Worm (Caenorhabditis elegans) whole organism, L4/young adult: ENCODE data around the gene bcat-1.

Source experiments
- W03F9.2 ChIP-seq: fragments of 150-350 bp; optimal IDR thresholded peaks from 2 replicates; lab custom pipeline; 2014; ENCODE audit warnings: missing biosample characterization, missing genetic modification characterization
- dao-5 ChIP-seq: sonication (generic microtip); optimal IDR thresholded peaks from 2 replicates; lab custom pipeline; 2016; ENCODE audit warnings: missing genotype, missing genetic modification characterization, moderate library complexity, missing compliant biosample characterization
- him-1 ChIP-seq: sonication (generic microtip); optimal IDR thresholded peaks from 2 replicates; lab custom pipeline; 2016; ENCODE audit warnings: missing genotype, missing genetic modification reagents, missing genetic modification characterization, missing compliant biosample characterization

Gene bcat-1

DNA sequence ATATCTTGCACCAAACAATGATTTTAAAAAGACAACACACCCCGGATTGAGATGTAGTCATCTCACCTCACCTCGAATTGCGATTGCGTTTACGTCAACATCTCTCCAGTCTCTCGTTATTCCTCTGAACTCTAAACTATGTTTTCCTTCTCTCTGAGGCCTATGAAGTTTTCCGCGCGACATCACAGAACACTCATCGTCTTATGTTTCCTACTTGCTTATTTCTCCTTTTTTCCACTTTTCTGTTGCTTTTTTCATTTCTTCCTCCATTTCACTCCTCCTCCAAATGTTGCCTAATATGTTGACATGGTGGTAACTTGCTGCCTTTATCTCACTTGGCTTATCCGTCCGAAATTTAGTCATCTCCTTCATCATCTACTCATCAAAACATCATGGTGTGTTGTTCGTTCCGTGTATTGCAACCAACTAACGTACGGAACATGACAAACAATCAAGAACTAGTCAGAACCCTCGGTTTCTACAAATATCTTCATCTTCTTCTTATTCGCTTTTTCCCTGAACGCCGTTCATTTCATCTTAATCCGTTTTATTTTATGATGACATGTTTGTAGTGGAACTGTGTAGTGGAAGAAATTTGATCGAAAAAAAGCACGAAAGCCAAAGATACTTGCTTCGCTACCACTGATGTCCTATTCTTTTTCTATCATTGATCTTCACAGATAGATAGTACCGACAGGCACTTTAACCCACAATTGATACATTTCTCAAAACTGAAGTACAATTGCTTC, 22.0 kb downstream of the bcat-1 start:
- no peak for TF ChIP-seq dao-5 (tag; lab: Kevin White, UChicago)
- TF ChIP-seq W03F9.2 (tag; lab: Kevin White, UChicago) = no peak
- TF ChIP-seq him-1 (tag; lab: Kevin White, UChicago) = no peak

DNA sequence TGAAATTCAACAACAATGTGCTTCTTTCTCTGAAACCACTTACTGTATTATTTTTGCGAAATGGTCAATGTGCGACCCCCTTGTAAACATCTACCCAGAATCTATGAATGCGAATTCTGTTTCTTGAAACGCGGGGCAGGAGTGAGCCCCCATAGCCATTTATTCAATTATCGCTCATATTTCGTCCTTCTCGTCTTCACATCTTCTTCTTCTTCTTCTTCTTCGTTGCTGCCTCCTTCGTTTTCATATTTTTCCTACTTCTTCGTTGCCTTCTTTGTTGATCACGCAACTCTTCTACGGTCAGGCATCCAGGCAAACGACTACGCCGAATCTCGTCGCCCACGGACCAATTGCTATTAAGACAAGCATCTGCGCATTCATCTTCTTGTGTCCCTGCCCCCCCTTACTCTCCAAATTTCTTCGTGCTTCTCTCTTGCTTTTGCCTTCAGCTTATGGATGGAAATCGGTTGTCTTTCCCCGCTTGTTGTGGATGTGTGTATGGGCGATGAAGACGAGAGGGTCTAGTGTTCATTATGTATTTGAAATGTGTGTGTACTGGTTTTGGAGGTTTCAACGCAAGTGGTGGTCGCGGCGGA, 24.9 kb downstream of the bcat-1 start:
- TF ChIP-seq dao-5 (tag; lab: Kevin White, UChicago) (no peak), W03F9.2 (tag; lab: Kevin White, UChicago) (no peak), him-1 (tag; lab: Kevin White, UChicago) (no peak)

DNA sequence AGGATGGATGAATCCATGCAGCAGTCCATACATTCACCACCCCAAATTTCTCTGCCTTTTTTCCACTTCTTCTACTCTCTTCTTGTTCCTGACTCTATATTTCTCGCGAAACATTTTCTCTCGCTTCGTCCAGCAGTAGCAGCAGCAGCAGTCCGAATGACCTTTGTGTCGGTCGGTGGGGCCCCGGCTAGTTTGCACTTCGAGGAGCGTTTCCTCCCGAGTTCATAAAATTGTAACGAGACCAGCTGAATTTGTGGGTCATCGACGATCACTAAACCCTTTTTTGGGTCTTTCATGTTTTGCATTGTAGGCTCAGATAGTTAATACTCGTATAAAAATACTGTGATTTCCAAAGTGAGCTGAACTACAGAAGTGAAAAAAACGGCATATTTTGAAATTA, 26.5 kb downstream of the bcat-1 start:
- TF ChIP-seq W03F9.2 (tag; lab: Kevin White, UChicago) = no peak
- TF ChIP-seq dao-5 (tag; lab: Kevin White, UChicago) = no peak
- TF ChIP-seq him-1 (tag; lab: Kevin White, UChicago) = no peak

DNA sequence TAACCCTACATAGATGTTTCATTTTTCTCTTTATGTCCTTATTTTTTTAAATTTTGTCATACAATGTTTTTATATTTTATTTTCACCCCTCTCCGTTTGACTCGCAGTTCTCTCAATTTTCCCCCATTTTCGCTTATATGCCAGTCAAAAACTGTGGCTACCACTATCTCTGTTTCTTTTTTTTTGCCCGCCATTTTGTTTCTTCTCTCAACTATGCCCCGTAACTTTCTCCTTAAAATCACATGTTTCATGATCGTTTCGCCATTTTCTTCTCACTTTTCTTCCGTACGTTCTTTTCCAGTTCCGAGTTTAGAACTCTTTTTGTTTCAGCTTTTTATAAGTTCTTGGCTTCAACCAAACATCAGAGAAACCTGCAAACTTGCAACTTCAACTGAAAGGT, 30.2 kb downstream of the bcat-1 start, which contains the start of gene pqn-18:
Gene pqn-18, plus strand, starts transcription at position 331 of the 400 bp plus-strand sequence.
- TF ChIP-seq W03F9.2 (tag; lab: Kevin White, UChicago) (no peak), dao-5 (tag; lab: Kevin White, UChicago) (no peak)

DNA sequence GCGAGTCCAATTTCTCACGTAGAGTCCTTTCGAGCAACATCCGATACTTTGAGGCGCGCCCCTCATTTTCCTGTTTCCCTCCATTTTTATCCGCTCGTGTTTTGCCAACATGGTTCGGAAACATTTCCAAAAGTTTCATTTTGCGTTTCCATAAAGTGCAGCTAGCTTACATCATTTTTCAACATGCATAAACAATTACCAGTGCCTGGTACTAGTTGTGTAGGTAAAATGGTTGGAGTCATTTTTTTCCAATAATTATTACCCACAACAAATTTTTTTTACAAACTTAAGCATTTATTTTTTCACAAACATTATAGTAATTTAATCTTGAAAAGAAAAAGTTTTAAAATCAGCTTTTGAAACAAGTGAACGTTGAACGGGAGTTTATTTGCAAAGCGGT, 31.4 kb downstream of the bcat-1 start:
- TF ChIP-seq dao-5 (tag; lab: Kevin White, UChicago) (no peak), W03F9.2 (tag; lab: Kevin White, UChicago) (no peak), him-1 (tag; lab: Kevin White, UChicago) (no peak)

DNA sequence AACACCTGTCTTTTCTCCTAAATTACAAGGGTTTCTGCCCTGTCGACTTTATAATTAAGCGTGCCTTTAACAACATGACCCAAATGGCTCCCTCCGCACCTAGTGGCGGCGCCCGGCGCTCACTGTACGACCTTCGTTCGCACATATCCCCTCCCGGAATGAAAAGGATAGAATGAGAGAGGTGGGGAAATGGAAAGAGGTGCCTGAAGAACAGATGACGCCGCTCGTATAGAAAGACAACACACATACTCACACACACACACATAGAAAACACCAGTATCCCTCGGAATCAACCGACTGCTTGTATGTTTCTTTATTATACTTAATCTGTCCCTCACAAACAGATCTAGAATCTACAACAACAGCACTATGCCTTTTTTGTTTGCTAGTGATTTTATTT, 32.6 kb downstream of the bcat-1 start:
- TF ChIP-seq dao-5 (tag; lab: Kevin White, UChicago) = no peak
- TF ChIP-seq W03F9.2 (tag; lab: Kevin White, UChicago) = no peak

DNA sequence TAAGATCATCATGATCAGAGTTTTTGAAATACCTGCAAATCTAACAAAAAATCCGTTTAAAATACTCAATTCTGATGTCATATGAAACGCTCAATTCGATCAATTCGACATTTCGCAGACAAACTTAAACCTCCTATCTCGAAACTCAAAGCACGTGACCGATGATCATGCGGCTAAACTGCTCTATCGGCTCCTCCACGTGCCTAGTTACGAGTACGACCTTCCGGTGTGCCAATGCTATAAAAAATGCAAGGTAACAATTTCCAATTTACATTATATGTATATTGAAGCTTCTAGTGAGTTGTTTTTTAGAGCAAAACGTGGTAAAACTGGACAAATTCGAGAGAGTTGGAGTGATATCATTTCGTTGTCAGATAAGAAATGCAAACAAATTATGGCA, 34.0 kb downstream of the bcat-1 start:
- TF ChIP-seq dao-5 (tag; lab: Kevin White, UChicago) = no peak
- TF ChIP-seq W03F9.2 (tag; lab: Kevin White, UChicago) = no peak
- no peak for TF ChIP-seq him-1 (tag; lab: Kevin White, UChicago)

DNA sequence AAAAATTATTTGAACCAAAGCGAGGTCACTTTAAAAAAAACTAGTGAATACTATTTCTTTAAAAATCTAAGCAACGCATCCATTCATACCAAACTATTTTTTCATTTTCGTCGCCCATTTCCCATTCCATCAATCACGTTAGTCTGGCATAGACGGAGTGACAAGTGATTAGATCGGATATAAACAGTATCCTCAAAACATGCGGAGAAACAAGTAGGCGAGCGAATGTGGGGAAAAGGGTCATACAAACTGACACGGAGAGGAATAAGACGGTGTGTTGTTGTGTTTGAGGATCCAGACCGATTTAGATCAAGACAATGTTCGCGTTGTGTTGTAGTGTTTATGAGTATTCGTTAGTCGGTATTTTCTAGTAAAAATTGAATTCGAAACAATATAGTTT, 35.2 kb downstream of the bcat-1 start:
- TF ChIP-seq W03F9.2 (tag; lab: Kevin White, UChicago) (no peak), him-1 (tag; lab: Kevin White, UChicago) (no peak), dao-5 (tag; lab: Kevin White, UChicago) (no peak)

DNA sequence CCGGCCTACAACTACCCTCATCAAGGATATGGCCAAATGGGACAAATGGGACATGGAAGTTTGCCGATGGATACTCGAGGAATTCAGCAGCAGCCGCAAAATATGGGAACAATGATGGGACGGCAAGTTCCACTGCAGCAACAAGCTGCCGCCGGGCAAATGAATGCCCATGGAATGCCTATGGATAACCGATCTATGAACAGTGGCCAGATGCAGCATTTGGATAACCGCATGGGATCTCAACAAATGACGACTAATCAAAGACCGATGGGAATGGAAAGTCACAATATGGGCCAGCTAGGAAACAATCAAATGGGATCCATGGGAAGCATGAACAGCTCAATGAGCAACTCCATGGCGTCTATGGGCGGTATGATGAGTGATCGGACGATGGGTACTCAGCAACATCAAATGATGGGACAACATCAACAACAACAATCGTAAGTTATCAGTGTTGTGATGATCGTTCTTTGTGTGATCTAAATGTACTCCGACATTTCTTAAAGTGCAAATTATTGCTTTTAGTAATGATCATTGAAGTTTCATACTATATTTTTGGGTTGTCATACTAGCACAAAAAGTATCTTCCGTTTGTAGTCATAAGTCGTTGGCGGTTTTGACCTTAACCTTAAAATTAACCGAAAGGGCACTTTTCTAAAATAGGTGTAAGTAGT, 36.3 kb downstream of the bcat-1 start:
- TF ChIP-seq him-1 (tag; lab: Kevin White, UChicago) (no peak), dao-5 (tag; lab: Kevin White, UChicago) (no peak), W03F9.2 (tag; lab: Kevin White, UChicago) (no peak)

DNA sequence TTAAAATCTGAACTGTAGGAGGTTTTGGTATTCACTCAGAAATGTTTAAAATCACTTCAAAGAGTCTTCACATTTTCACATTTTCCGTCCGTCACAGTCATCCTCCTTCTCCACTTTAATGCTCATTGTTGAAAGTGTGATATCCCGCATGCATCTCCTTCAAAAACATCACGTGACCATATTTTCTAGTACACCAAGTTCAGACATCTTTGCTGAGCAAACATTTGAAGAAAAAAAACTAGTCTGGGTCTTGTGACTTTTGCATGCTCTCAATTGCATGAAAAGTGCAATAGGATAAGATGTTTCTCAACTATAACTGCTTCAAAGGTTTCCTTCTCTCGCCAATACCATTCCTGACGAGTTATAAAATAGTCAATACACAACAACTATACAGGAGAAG, 36.9 kb downstream of the bcat-1 start:
- TF ChIP-seq W03F9.2 (tag; lab: Kevin White, UChicago) (no peak), dao-5 (tag; lab: Kevin White, UChicago) (no peak), him-1 (tag; lab: Kevin White, UChicago) (no peak)

DNA sequence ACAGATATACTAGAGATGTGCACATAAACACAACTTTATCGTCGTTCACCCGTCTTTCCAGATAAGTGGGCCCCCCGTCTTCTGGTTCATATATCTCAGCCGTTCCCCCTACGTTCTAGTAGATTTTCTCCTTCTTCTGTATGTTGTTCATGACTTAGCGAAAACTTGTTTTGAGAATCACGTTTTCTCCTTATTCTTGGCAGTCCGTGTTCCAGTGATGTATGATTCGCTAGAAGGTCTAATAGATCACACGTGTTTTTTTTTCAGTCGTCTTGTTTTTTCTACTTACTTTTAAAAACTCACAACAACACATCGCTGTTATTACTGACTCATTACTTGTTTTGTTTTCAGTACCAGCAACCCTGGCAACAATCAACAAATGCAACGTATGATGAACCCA, 37.8 kb downstream of the bcat-1 start:
- TF ChIP-seq W03F9.2 (tag; lab: Kevin White, UChicago) (no peak), him-1 (tag; lab: Kevin White, UChicago) (no peak), dao-5 (tag; lab: Kevin White, UChicago) (no peak)

DNA sequence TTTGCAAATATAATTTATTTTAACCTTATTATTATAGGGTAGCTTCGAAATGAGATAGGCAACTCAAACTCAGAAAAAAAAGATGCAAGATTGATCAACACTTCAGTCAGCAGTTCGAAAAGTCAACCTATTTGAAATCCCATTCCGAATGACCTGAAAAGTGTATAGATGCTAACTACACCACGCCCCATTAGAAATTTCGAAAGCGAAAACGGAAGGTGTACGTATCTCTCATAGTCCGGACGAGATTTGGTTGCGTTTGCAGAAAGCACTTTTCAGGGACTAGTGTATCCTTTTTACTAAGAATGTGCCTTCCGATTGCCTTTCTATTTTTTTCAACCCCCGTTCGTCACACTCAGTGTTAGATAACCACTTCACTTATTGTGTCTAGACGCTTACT, 38.4 kb downstream of the bcat-1 start:
- TF ChIP-seq dao-5 (tag; lab: Kevin White, UChicago) (no peak), him-1 (tag; lab: Kevin White, UChicago) (no peak), W03F9.2 (tag; lab: Kevin White, UChicago) (no peak)

DNA sequence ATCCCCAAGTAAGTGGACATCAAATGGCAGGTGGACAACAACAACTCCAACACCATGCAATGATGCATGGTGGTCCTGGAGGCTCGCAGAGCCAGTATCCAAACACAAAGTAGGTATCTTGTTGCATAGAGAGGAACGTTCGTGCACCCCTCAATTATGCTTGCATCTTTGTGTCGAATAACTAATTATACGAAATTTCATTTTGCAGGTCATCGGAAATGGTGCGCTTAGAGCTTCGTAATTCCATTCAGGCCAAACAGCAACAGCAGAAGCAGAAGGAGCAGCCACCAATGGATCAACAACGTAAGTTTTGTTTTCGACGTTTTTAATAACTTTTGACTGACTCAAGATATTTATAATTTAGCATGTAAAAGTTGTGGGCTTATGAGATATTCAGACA, 39.1 kb downstream of the bcat-1 start:
- TF ChIP-seq dao-5 (tag; lab: Kevin White, UChicago) = no peak
- TF ChIP-seq him-1 (tag; lab: Kevin White, UChicago) = no peak
- TF ChIP-seq W03F9.2 (tag; lab: Kevin White, UChicago) = no peak
